Fruit fly (Drosophila melanogaster) whole organism, embryonic: ENCODE results near the gene nAChRalpha5.

Experiments used
- Ada2b ChIP-seq: fragments of 200-800 bp; sonication (Bioruptor generic); IDR thresholded peaks from 2 replicates; pipeline ENCODE4 v1.3.6; 2022; ENCODE audit warnings: missing biosample characterization, missing genetic modification characterization
- B-H2 ChIP-seq: fragments of 200-800 bp; sonication (Bioruptor generic); optimal IDR thresholded peaks from 2 replicates; lab custom pipeline; 2018; ENCODE audit warnings: missing biosample characterization, mild to moderate bottlenecking, missing genetic modification characterization
- CG10274 ChIP-seq: fragments of 200-800 bp; sonication (Bioruptor generic); optimal IDR thresholded peaks from 3 replicates; lab custom pipeline; 2017; ENCODE audit warnings: missing biosample characterization, mild to moderate bottlenecking, missing genetic modification characterization
- CG10321 ChIP-seq: fragments of 200-800 bp; sonication (Bioruptor generic); IDR thresholded peaks from 2 replicates; pipeline ENCODE4 v1.3.6; 2022; ENCODE audit warnings: missing biosample characterization, missing genetic modification characterization
- CG10366 ChIP-seq: fragments of 200-800 bp; sonication (Bioruptor generic); IDR thresholded peaks from 2 replicates; pipeline ENCODE4 v1.3.6; 2022; ENCODE audit warnings: missing biosample characterization, missing genetic modification characterization
- CG10565 ChIP-seq: fragments of 200-800 bp; sonication (Bioruptor generic); optimal IDR thresholded peaks from 3 replicates; lab custom pipeline; 2016; ENCODE audit warnings: missing biosample characterization, mild to moderate bottlenecking, missing genetic modification characterization
- CG11085 ChIP-seq: fragments of 200-800 bp; sonication (Bioruptor generic); IDR thresholded peaks from 2 replicates; pipeline ENCODE4 v1.3.6; 2022; ENCODE audit warnings: missing biosample characterization, missing genetic modification characterization
- CG11247 ChIP-seq: fragments of 200-800 bp; sonication (Bioruptor generic); IDR thresholded peaks from 2 replicates; pipeline ENCODE4 v1.3.6; 2022; ENCODE audit warnings: missing biosample characterization, missing genetic modification characterization
- CG11504 ChIP-seq: fragments of 200-800 bp; sonication (Bioruptor generic); optimal IDR thresholded peaks from 3 replicates; lab custom pipeline; 2019; ENCODE audit warnings: missing biosample characterization, mild to moderate bottlenecking, missing genetic modification characterization, moderate library complexity
- CG11696 ChIP-seq: fragments of 200-800 bp; sonication (Bioruptor generic); IDR thresholded peaks from 2 replicates; pipeline ENCODE4 v1.3.6; 2022; ENCODE audit warnings: missing biosample characterization, missing genetic modification characterization
- CG12299 ChIP-seq: fragments of 200-800 bp; sonication (Bioruptor generic); optimal IDR thresholded peaks from 2 replicates; lab custom pipeline; 2018; ENCODE audit warnings: missing biosample characterization, mild to moderate bottlenecking, missing genetic modification characterization
- CG13123 ChIP-seq: fragments of 200-800 bp; sonication (Bioruptor generic); optimal IDR thresholded peaks from 2 replicates; lab custom pipeline; 2016; ENCODE audit warnings: missing biosample characterization, missing genetic modification characterization
- CG13424 ChIP-seq: fragments of 200-800 bp; sonication (Bioruptor generic); optimal IDR thresholded peaks from 2 replicates; lab custom pipeline; 2019; ENCODE audit warnings: missing biosample characterization, mild to moderate bottlenecking, missing genetic modification characterization, moderate library complexity
- CG17359 ChIP-seq: fragments of 200-800 bp; sonication (Bioruptor generic); optimal IDR thresholded peaks from 3 replicates; lab custom pipeline; 2018; ENCODE audit warnings: missing biosample characterization, mild to moderate bottlenecking, missing genetic modification characterization, moderate library complexity
- CG17912 ChIP-seq: fragments of 200-800 bp; sonication (Bioruptor generic); optimal IDR thresholded peaks from 2 replicates; lab custom pipeline; 2018; ENCODE audit warnings: missing biosample characterization, mild to moderate bottlenecking, missing genetic modification characterization
- CG2120 ChIP-seq: fragments of 200-800 bp; sonication (Bioruptor generic); optimal IDR thresholded peaks from 3 replicates; lab custom pipeline; 2016; ENCODE audit warnings: missing biosample characterization, missing genetic modification characterization
- CG30020 ChIP-seq: fragments of 200-800 bp; optimal IDR thresholded peaks from 2 replicates; lab custom pipeline; 2019; ENCODE audit warnings: missing biosample characterization, mild to moderate bottlenecking, missing genetic modification characterization, moderate library complexity
- CG30403 ChIP-seq: fragments of 200-800 bp; sonication (Bioruptor generic); optimal IDR thresholded peaks from 3 replicates; lab custom pipeline; 2016; ENCODE audit warnings: missing biosample characterization, missing genetic modification characterization
- CG32532 ChIP-seq: fragments of 200-800 bp; sonication (Bioruptor generic); IDR thresholded peaks from 2 replicates; pipeline ENCODE4 v1.3.6; 2022; ENCODE audit warnings: missing biosample characterization, missing genetic modification characterization
- CG32767 ChIP-seq: fragments of 200-800 bp; sonication (Bioruptor generic); IDR thresholded peaks from 2 replicates; pipeline ENCODE4 v1.3.6; 2022; ENCODE audit warnings: missing biosample characterization, missing genetic modification characterization
- CG5180 ChIP-seq: fragments of 200-800 bp; sonication (Bioruptor generic); optimal IDR thresholded peaks from 3 replicates; lab custom pipeline; 2017; ENCODE audit warnings: missing biosample characterization, missing genetic modification characterization, mild to moderate bottlenecking, moderate library complexity, missing genetic modification reagents
- CG6689 ChIP-seq: fragments of 200-800 bp; sonication (Bioruptor generic); IDR thresholded peaks from 2 replicates; pipeline ENCODE4 v1.3.6; 2022; ENCODE audit warnings: missing biosample characterization, missing genetic modification characterization
- CG6791 ChIP-seq: fragments of 200-800 bp; sonication (Bioruptor generic); IDR thresholded peaks from 3 replicates; pipeline ENCODE4 v1.3.6; 2022; ENCODE audit warnings: missing biosample characterization, missing genetic modification characterization; ENCODE audit not compliant: partially characterized antibody
- CG9727 ChIP-seq: fragments of 200-800 bp; sonication (Bioruptor generic); optimal IDR thresholded peaks from 3 replicates; lab custom pipeline; 2017; ENCODE audit warnings: missing biosample characterization, mild to moderate bottlenecking, missing genetic modification characterization
- CTCF ChIP-seq: fragments of 200-800 bp; sonication (Bioruptor generic); optimal IDR thresholded peaks from 2 replicates; lab custom pipeline; 2017; ENCODE audit warnings: missing biosample characterization, mild to moderate bottlenecking, missing genetic modification characterization, moderate library complexity
- Drgx ChIP-seq: fragments of 200-800 bp; sonication (Bioruptor generic); IDR thresholded peaks from 2 replicates; pipeline ENCODE4 v1.3.6; 2022; ENCODE audit warnings: missing biosample characterization, missing genetic modification characterization
- Eip74EF ChIP-seq, 2 experiments: fragments of 200-800 bp in 1 of 2; fragments of >200 bp in 1 of 2; sonication (Bioruptor generic) in 1 of 2; optimal IDR thresholded peaks; 2 replicates each; lab custom pipeline; 2017 to 2019; ENCODE audit warnings: missing biosample characterization in 2 of 2, missing genetic modification characterization in 2 of 2, mild to moderate bottlenecking in 1 of 2, moderate library complexity in 1 of 2
- HLH4C ChIP-seq: fragments of 200-800 bp; sonication (Bioruptor generic); IDR thresholded peaks from 3 replicates; pipeline ENCODE4 v1.3.6; 2022; ENCODE audit warnings: missing biosample characterization, missing genetic modification characterization; ENCODE audit not compliant: partially characterized antibody
- HLH54F ChIP-seq: fragments of 200-800 bp; sonication (Bioruptor generic); optimal IDR thresholded peaks from 3 replicates; lab custom pipeline; 2016; ENCODE audit warnings: missing biosample characterization, missing genetic modification characterization
- HmgD ChIP-seq: fragments of 200-800 bp; sonication (Bioruptor generic); optimal IDR thresholded peaks from 3 replicates; lab custom pipeline; 2016; ENCODE audit warnings: missing biosample characterization, missing genetic modification characterization
- Hr39 ChIP-seq: fragments of >200 bp; optimal IDR thresholded peaks from 2 replicates; lab custom pipeline; 2017
- Jarid2 ChIP-seq: fragments of 200-800 bp; sonication (Bioruptor generic); optimal IDR thresholded peaks from 3 replicates; lab custom pipeline; 2017; ENCODE audit warnings: mild to moderate bottlenecking, missing biosample characterization, missing genetic modification reagents, missing genetic modification characterization
- Lhr ChIP-seq: fragments of 200-800 bp; sonication (Bioruptor generic); optimal IDR thresholded peaks from 3 replicates; lab custom pipeline; 2017; ENCODE audit warnings: mild to moderate bottlenecking, missing biosample characterization, missing genetic modification reagents, missing genetic modification characterization
- MBD-R2 ChIP-seq: fragments of 200-800 bp; sonication (Bioruptor generic); IDR thresholded peaks from 2 replicates; pipeline ENCODE4 v1.3.6; 2022; ENCODE audit warnings: missing biosample characterization, missing genetic modification characterization
- Med ChIP-seq: fragments of 200-800 bp; sonication (Bioruptor generic); peaks from one replicate; lab custom pipeline; 2016; ENCODE audit warnings: missing biosample characterization, missing genetic modification characterization, mild to moderate bottlenecking, inconsistent platforms, moderate library complexity
- Sin3A ChIP-seq: fragments of >200 bp; optimal IDR thresholded peaks from 2 replicates; lab custom pipeline; 2018
- TFAM ChIP-seq: fragments of 200-800 bp; sonication (Bioruptor generic); optimal IDR thresholded peaks from 2 replicates; lab custom pipeline; 2017; ENCODE audit warnings: missing biosample characterization, missing genetic modification characterization, inconsistent platforms
- ara ChIP-seq: fragments of 200-800 bp; sonication (Bioruptor generic); IDR thresholded peaks from 2 replicates; pipeline ENCODE4 v1.3.6; 2022; ENCODE audit warnings: missing biosample characterization, missing genetic modification characterization
- br ChIP-seq: fragments of >200 bp; optimal IDR thresholded peaks from 2 replicates; lab custom pipeline; 2017
- caup ChIP-seq: fragments of 200-800 bp; sonication (Bioruptor generic); optimal IDR thresholded peaks from 3 replicates; lab custom pipeline; 2017; ENCODE audit warnings: missing biosample characterization, mild to moderate bottlenecking, missing genetic modification characterization, moderate library complexity; ENCODE audit not compliant: severe bottlenecking
- crc ChIP-seq: fragments of 200-800 bp; sonication (Bioruptor generic); optimal IDR thresholded peaks from 2 replicates; lab custom pipeline; 2016; ENCODE audit warnings: missing biosample characterization, missing genetic modification characterization
- dati ChIP-seq: fragments of 200-800 bp; sonication (Bioruptor generic); IDR thresholded peaks from 2 replicates; pipeline ENCODE4 v1.3.6; 2022; ENCODE audit warnings: missing biosample characterization, missing genetic modification characterization
- dm ChIP-seq: fragments of 200-800 bp; sonication (Bioruptor generic); optimal IDR thresholded peaks from 3 replicates; lab custom pipeline; 2016; ENCODE audit warnings: missing biosample characterization, missing genetic modification characterization
- gcm ChIP-seq: fragments of 200-800 bp; sonication (Bioruptor generic); optimal IDR thresholded peaks from 2 replicates; lab custom pipeline; 2019; ENCODE audit warnings: missing biosample characterization, mild to moderate bottlenecking, missing genetic modification characterization, moderate library complexity
- grn ChIP-seq: fragments of 200-800 bp; sonication (Bioruptor generic); optimal IDR thresholded peaks from 3 replicates; lab custom pipeline; 2017; ENCODE audit warnings: missing biosample characterization, missing genetic modification characterization
- gro ChIP-seq: fragments of 200-800 bp; sonication (Bioruptor generic); optimal IDR thresholded peaks from 2 replicates; lab custom pipeline; 2016; ENCODE audit warnings: missing biosample characterization, missing genetic modification characterization
- klu ChIP-seq: fragments of 200-800 bp; sonication (Bioruptor generic); IDR thresholded peaks from 2 replicates; pipeline ENCODE4 v1.3.6; 2022; ENCODE audit warnings: missing biosample characterization, missing genetic modification characterization
- rib ChIP-seq: fragments of 200-800 bp; sonication (Bioruptor generic); IDR thresholded peaks from 2 replicates; pipeline ENCODE4 v1.3.6; 2022; ENCODE audit warnings: missing biosample characterization, missing genetic modification characterization
- sim ChIP-seq: fragments of 200-800 bp; sonication (Bioruptor generic); IDR thresholded peaks from 2 replicates; pipeline ENCODE4 v1.3.6; 2022; ENCODE audit warnings: missing biosample characterization, missing genetic modification characterization
- tio ChIP-seq: fragments of 200-800 bp; sonication (Bioruptor generic); optimal IDR thresholded peaks from 2 replicates; lab custom pipeline; 2017; ENCODE audit warnings: missing biosample characterization, missing genetic modification characterization, inconsistent platforms
- tx ChIP-seq: fragments of 200-800 bp; sonication (Bioruptor generic); optimal IDR thresholded peaks from 2 replicates; lab custom pipeline; 2016; ENCODE audit warnings: missing biosample characterization, missing genetic modification characterization
- unpg ChIP-seq: fragments of 200-800 bp; sonication (Bioruptor generic); optimal IDR thresholded peaks from 3 replicates; lab custom pipeline; 2018; ENCODE audit warnings: missing biosample characterization, mild to moderate bottlenecking, missing genetic modification characterization, moderate library complexity
- zf30C ChIP-seq: fragments of 200-800 bp; sonication (Bioruptor generic); optimal IDR thresholded peaks from 3 replicates; lab custom pipeline; 2018; ENCODE audit warnings: missing biosample characterization, mild to moderate bottlenecking, missing genetic modification characterization

The nAChRalpha5 gene

dm6 chr2L:14047170-14047632, 7.2 kb downstream of the nAChRalpha5 start, which contains the start of gene NimC4 (continued):
- TF ChIP-seq tx (GFP tag; lab: Kevin White, UChicago) (peak; percentile 52), Lhr (GFP tag; lab: Kevin White, UChicago) (peak; percentile 66), HLH4C (GFP tag; lab: Robert Waterston, UW) (no peak), br (lab: Kevin White, UChicago) (no peak), gro (GFP tag; lab: Kevin White, UChicago) (no peak), CG10366 (GFP tag; lab: Robert Waterston, UW) (peak; percentile 21), zf30C (peak; percentile 92), CG30020 (no peak), unpg (GFP tag; lab: Kevin White, UChicago) (peak; percentile 77), Ada2b (no peak; the same call in 1 of the 2 replicates), HLH54F (GFP tag; lab: Kevin White, UChicago) (peak; percentile 45), klu (no peak), crc (GFP tag; lab: Kevin White, UChicago) (peak; percentile 49), CTCF (GFP tag; lab: Kevin White, UChicago) (no peak), CG2120 (no peak), HmgD (GFP tag; lab: Kevin White, UChicago) (no peak), CG11085 (GFP tag; lab: Robert Waterston, UW) (no peak; the same call in 1 of the 2 replicates), CG11504 (tag; lab: Kevin White, UChicago) (peak; percentile 57), dati (GFP tag; lab: Robert Waterston, UW) (peak; percentile 58; the same call in 1 of the 2 replicates), CG10565 (GFP tag; lab: Kevin White, UChicago) (peak; percentile 45), CG11247 (GFP tag; lab: Robert Waterston, UW) (peak; percentile 41; the same call in 1 of the 2 replicates), CG17359 (peak; percentile 32), caup (GFP tag; lab: Kevin White, UChicago) (peak; percentile 27), Hr39 (lab: Kevin White, UChicago) (no peak), ara (GFP tag; lab: Robert Waterston, UW) (peak; percentile 97), CG30403 (GFP tag; lab: Kevin White, UChicago) (peak; percentile 76), Sin3A (lab: Kevin White, UChicago) (no peak), Jarid2 (GFP tag; lab: Kevin White, UChicago) (no peak), B-H2 (GFP tag; lab: Kevin White, UChicago) (no peak), CG10274 (GFP tag; lab: Kevin White, UChicago) (peak; percentile 33), Drgx (GFP tag; lab: Robert Waterston, UW) (peak; percentile 42), CG17912 (GFP tag; lab: Kevin White, UChicago) (no peak), CG32767 (GFP tag; lab: Robert Waterston, UW) (no peak; the same call in 1 of the 2 replicates), gcm (GFP tag; lab: Kevin White, UChicago) (peak; percentile 87), CG9727 (peak; percentile 97), CG5180 (GFP tag; lab: Kevin White, UChicago) (no peak), CG10321 (GFP tag; lab: Robert Waterston, UW) (no peak), sim (GFP tag; lab: Robert Waterston, UW) (peak; percentile 84), rib (GFP tag; lab: Robert Waterston, UW) (no peak), CG13123 (peak; percentile 56), CG6689 (GFP tag; lab: Robert Waterston, UW) (peak; percentile 89), CG12299 (tag; lab: Kevin White, UChicago) (no peak), CG6791 (GFP tag; lab: Robert Waterston, UW) (no peak), CG32532 (GFP tag; lab: Robert Waterston, UW) (no peak), grn (GFP tag; lab: Kevin White, UChicago) (peak; percentile 87), dm (GFP tag; lab: Kevin White, UChicago) (peak; percentile 49), CG11696 (GFP tag; lab: Robert Waterston, UW) (0 out of 2 replicates have a peak, but pooled peaks have one; percentile 39), Eip74EF (GFP tag; optimal IDR thresholded peaks at IDR 0.05; lab: Kevin White, UChicago) (no peak), MBD-R2 (GFP tag; lab: Robert Waterston, UW) (no peak), Med (GFP tag; lab: Kevin White, UChicago) (peak; percentile 90), CG13424 (tag; lab: Kevin White, UChicago) (peak; percentile 61), TFAM (GFP tag; lab: Kevin White, UChicago) (peak; percentile 33), tio (GFP tag; lab: Kevin White, UChicago) (peak; percentile 80)
